Fruit fly (Drosophila melanogaster) whole organism, prepupa: ENCODE measurements around the gene HINT1.
A peak's percentile ranks its signal among the peaks of the same experiment; 100 is the strongest.

Experiments used
- CG10631 ChIP-seq: fragments of 200-800 bp; sonication (Bioruptor generic); optimal IDR thresholded peaks from 2 replicates; lab custom pipeline; 2016; ENCODE audit warnings: missing biosample characterization, missing genetic modification characterization
- CG10669 ChIP-seq: fragments of 200-800 bp; sonication (Bioruptor generic); optimal IDR thresholded peaks from 3 replicates; lab custom pipeline; 2018; ENCODE audit warnings: missing biosample characterization, mild to moderate bottlenecking, missing genetic modification characterization, moderate library complexity
- CG11294 ChIP-seq: fragments of 200-800 bp; sonication (Bioruptor generic); IDR thresholded peaks from 2 replicates; pipeline ENCODE4 v1.3.6; 2022; ENCODE audit warnings: missing biosample characterization, missing genetic modification characterization
- CG11902 ChIP-seq: fragments of 200-800 bp; sonication (Bioruptor generic); optimal IDR thresholded peaks from 3 replicates; lab custom pipeline; 2016; ENCODE audit warnings: missing biosample characterization, missing genetic modification characterization
- CG15336 ChIP-seq: fragments of 200-800 bp; sonication (Bioruptor generic); IDR thresholded peaks from 2 replicates; pipeline ENCODE4 v1.3.6; 2022; ENCODE audit warnings: missing biosample characterization, missing genetic modification characterization
- CG1621 ChIP-seq: fragments of 200-800 bp; sonication (Bioruptor generic); optimal IDR thresholded peaks from 3 replicates; lab custom pipeline; 2018; ENCODE audit warnings: missing biosample characterization, mild to moderate bottlenecking, missing genetic modification characterization
- CG16779 ChIP-seq: fragments of 200-800 bp; sonication (Bioruptor generic); optimal IDR thresholded peaks from 3 replicates; lab custom pipeline; 2017; ENCODE audit warnings: missing biosample characterization, mild to moderate bottlenecking, missing genetic modification characterization
- CG3032 ChIP-seq: fragments of 200-800 bp; optimal IDR thresholded peaks from 2 replicates; lab custom pipeline; 2019; ENCODE audit warnings: missing biosample characterization, mild to moderate bottlenecking, missing genetic modification characterization, moderate library complexity
- CG31627 ChIP-seq: fragments of 200-800 bp; sonication (Bioruptor generic); optimal IDR thresholded peaks from 3 replicates; lab custom pipeline; 2016; ENCODE audit warnings: missing biosample characterization, missing genetic modification characterization
- CG32006 ChIP-seq: fragments of 200-800 bp; sonication (Bioruptor generic); optimal IDR thresholded peaks from 3 replicates; lab custom pipeline; 2017; ENCODE audit warnings: missing biosample characterization, mild to moderate bottlenecking, missing genetic modification characterization
- CG34406 ChIP-seq: fragments of 200-800 bp; sonication (Bioruptor generic); optimal IDR thresholded peaks from 3 replicates; lab custom pipeline; 2016; ENCODE audit warnings: missing biosample characterization, missing genetic modification characterization
- CG3919 ChIP-seq: fragments of 200-800 bp; sonication (Bioruptor generic); optimal IDR thresholded peaks from 3 replicates; lab custom pipeline; 2016; ENCODE audit warnings: missing biosample characterization, missing genetic modification characterization
- CG6163 ChIP-seq: fragments of 200-800 bp; sonication (Bioruptor generic); IDR thresholded peaks from 3 replicates; pipeline ENCODE4 v1.3.6; 2022; ENCODE audit warnings: missing biosample characterization, missing genetic modification characterization
- CG6276 ChIP-seq: fragments of 200-800 bp; sonication (Bioruptor generic); optimal IDR thresholded peaks from 2 replicates; lab custom pipeline; 2017; ENCODE audit warnings: missing biosample characterization, mild to moderate bottlenecking, missing genetic modification characterization
- CG6792 ChIP-seq: fragments of 200-800 bp; sonication (Bioruptor generic); optimal IDR thresholded peaks from 3 replicates; lab custom pipeline; 2016; ENCODE audit warnings: missing biosample characterization, missing genetic modification characterization
- CG6854 ChIP-seq: fragments of 200-800 bp; sonication (Bioruptor generic); optimal IDR thresholded peaks from 2 replicates; lab custom pipeline; 2017; ENCODE audit warnings: missing biosample characterization, mild to moderate bottlenecking, missing genetic modification characterization
- CG7368 ChIP-seq: fragments of 200-800 bp; sonication (Bioruptor generic); optimal IDR thresholded peaks from 3 replicates; lab custom pipeline; 2016; ENCODE audit warnings: missing biosample characterization, missing genetic modification characterization
- CG8119 ChIP-seq: fragments of 200-800 bp; sonication (Bioruptor generic); IDR thresholded peaks from 3 replicates; pipeline ENCODE4 v1.3.6; 2022; ENCODE audit warnings: missing biosample characterization, missing genetic modification characterization
- CG8319 ChIP-seq: fragments of 200-800 bp; sonication (Bioruptor generic); optimal IDR thresholded peaks from 3 replicates; lab custom pipeline; 2016; ENCODE audit warnings: missing biosample characterization, missing genetic modification characterization
- CG8632 ChIP-seq: fragments of 200-800 bp; sonication (Bioruptor generic); optimal IDR thresholded peaks from 3 replicates; lab custom pipeline; 2016; ENCODE audit warnings: missing biosample characterization, missing genetic modification characterization
- CG9139 ChIP-seq: fragments of 200-800 bp; sonication (Bioruptor generic); optimal IDR thresholded peaks from 3 replicates; lab custom pipeline; 2017; ENCODE audit warnings: missing biosample characterization, mild to moderate bottlenecking, missing genetic modification characterization
- Eip75B ChIP-seq: fragments of 200-800 bp; sonication (Bioruptor generic); optimal IDR thresholded peaks from 3 replicates; lab custom pipeline; 2016; ENCODE audit warnings: missing biosample characterization, missing genetic modification characterization
- Eip93F ChIP-seq: fragments of 200-800 bp; sonication (Bioruptor generic); optimal IDR thresholded peaks from 2 replicates; lab custom pipeline; 2016; ENCODE audit warnings: missing biosample characterization, mild to moderate bottlenecking, missing genetic modification characterization
- Ets96B ChIP-seq: fragments of 200-800 bp; optimal IDR thresholded peaks from 2 replicates; lab custom pipeline; 2019; ENCODE audit warnings: missing biosample characterization, mild to moderate bottlenecking, missing genetic modification characterization, moderate library complexity
- Hr38 ChIP-seq: sonication (Bioruptor generic); optimal IDR thresholded peaks from 2 replicates; lab custom pipeline; 2016; ENCODE audit warnings: missing biosample characterization, missing genetic modification characterization
- Hr4 ChIP-seq: fragments of 200-800 bp; sonication (Bioruptor generic); optimal IDR thresholded peaks from 3 replicates; lab custom pipeline; 2016; ENCODE audit warnings: missing biosample characterization, missing genetic modification characterization
- Lpt ChIP-seq: fragments of 200-800 bp; sonication (Bioruptor generic); optimal IDR thresholded peaks from 3 replicates; lab custom pipeline; 2016; ENCODE audit warnings: missing biosample characterization, missing genetic modification characterization
- OdsH ChIP-seq: fragments of 200-800 bp; sonication (Bioruptor generic); optimal IDR thresholded peaks from 3 replicates; lab custom pipeline; 2016; ENCODE audit warnings: missing biosample characterization, missing genetic modification characterization
- Smox ChIP-seq: fragments of 200-800 bp; sonication (Bioruptor generic); optimal IDR thresholded peaks from 3 replicates; lab custom pipeline; 2016; ENCODE audit warnings: missing biosample characterization, missing genetic modification characterization
- Sox102F ChIP-seq: fragments of 200-800 bp; sonication (Bioruptor generic); optimal IDR thresholded peaks from 2 replicates; lab custom pipeline; 2016; ENCODE audit warnings: missing biosample characterization, mild to moderate bottlenecking, missing genetic modification characterization
- Sox14 ChIP-seq: fragments of 200-800 bp; sonication (Bioruptor generic); optimal IDR thresholded peaks from 3 replicates; lab custom pipeline; 2016; ENCODE audit warnings: missing biosample characterization, missing genetic modification characterization
- Sox15 ChIP-seq: fragments of 200-800 bp; sonication (Bioruptor generic); optimal IDR thresholded peaks from 3 replicates; lab custom pipeline; 2016; ENCODE audit warnings: missing biosample characterization, missing genetic modification characterization
- achi ChIP-seq: fragments of 200-800 bp; sonication (Bioruptor generic); optimal IDR thresholded peaks from 3 replicates; lab custom pipeline; 2016; ENCODE audit warnings: missing biosample characterization, missing genetic modification characterization
- dac ChIP-seq: fragments of 200-800 bp; sonication (Bioruptor generic); optimal IDR thresholded peaks from 2 replicates; lab custom pipeline; 2017; ENCODE audit warnings: missing biosample characterization, mild to moderate bottlenecking, missing genetic modification characterization
- dsx ChIP-seq: fragments of 200-800 bp; optimal IDR thresholded peaks from 3 replicates; lab custom pipeline; 2019; ENCODE audit warnings: missing biosample characterization, mild to moderate bottlenecking, missing genetic modification characterization, moderate library complexity; ENCODE audit not compliant: poor library complexity, severe bottlenecking
- fd59A ChIP-seq: fragments of 200-800 bp; sonication (Bioruptor generic); optimal IDR thresholded peaks from 2 replicates; lab custom pipeline; 2017; ENCODE audit warnings: missing biosample characterization, mild to moderate bottlenecking, missing genetic modification characterization, missing genetic modification reagents
- fd85E ChIP-seq: fragments of 200-800 bp; sonication (Bioruptor generic); optimal IDR thresholded peaks from 3 replicates; lab custom pipeline; 2016; ENCODE audit warnings: missing biosample characterization, missing genetic modification characterization
- lz ChIP-seq: fragments of 200-800 bp; sonication (Bioruptor generic); optimal IDR thresholded peaks from 3 replicates; lab custom pipeline; 2016; ENCODE audit warnings: missing biosample characterization, missing genetic modification characterization
- net ChIP-seq: fragments of 200-800 bp; sonication (Bioruptor generic); optimal IDR thresholded peaks from 3 replicates; lab custom pipeline; 2016; ENCODE audit warnings: missing biosample characterization, missing genetic modification characterization
- pdm3 ChIP-seq: fragments of 200-800 bp; sonication (Bioruptor generic); optimal IDR thresholded peaks from 3 replicates; lab custom pipeline; 2016; ENCODE audit warnings: missing biosample characterization, missing genetic modification characterization
- spab ChIP-seq: fragments of 200-800 bp; sonication (Bioruptor generic); optimal IDR thresholded peaks from 2 replicates; lab custom pipeline; 2017; ENCODE audit warnings: missing biosample characterization, mild to moderate bottlenecking, missing genetic modification characterization, missing genetic modification reagents
- ss ChIP-seq, 2 experiments: fragments of 200-800 bp; sonication (Bioruptor generic); optimal IDR thresholded peaks; 2 replicates in 1 of 2; 3 replicates in 1 of 2; lab custom pipeline; 2017 to 2018; ENCODE audit warnings: mild to moderate bottlenecking in 2 of 2, missing biosample characterization in 2 of 2, missing genetic modification characterization in 2 of 2, moderate library complexity in 1 of 2
- svp ChIP-seq: fragments of 200-800 bp; sonication (Bioruptor generic); peaks from one replicate; lab custom pipeline; 2016; ENCODE audit warnings: missing biosample characterization, missing genetic modification characterization
- vri ChIP-seq: fragments of 200-800 bp; sonication (Bioruptor generic); optimal IDR thresholded peaks from 3 replicates; lab custom pipeline; 2016; ENCODE audit warnings: missing biosample characterization, mild to moderate bottlenecking, missing genetic modification characterization

The HINT1 gene

dm6 chr2L:2751904-2752459, 18.0 kb upstream of the HINT1 start, which contains the start of gene Bacc (continued):
- peak; percentile 98 for TF ChIP-seq pdm3 (GFP tag; lab: Kevin White, UChicago)
- TF ChIP-seq achi (GFP tag; lab: Kevin White, UChicago), result peak; percentile 97
- peak; percentile 98 for TF ChIP-seq OdsH (GFP tag; lab: Kevin White, UChicago)
- TF ChIP-seq Ets96B (tag; lab: Kevin White, UChicago), result peak; percentile 97
- no peak for TF ChIP-seq CG15336 (GFP tag; lab: Robert Waterston, UW)
- peak; percentile 98 for TF ChIP-seq CG8632
- peak; percentile 96 for TF ChIP-seq fd85E
- TF ChIP-seq dsx (GFP tag; lab: Kevin White, UChicago), result peak; percentile 91
- TF ChIP-seq spab, result peak; percentile 99
- peak; percentile 96 for TF ChIP-seq Sox15 (GFP tag; lab: Kevin White, UChicago)
- no peak for TF ChIP-seq CG6163
- TF ChIP-seq lz (GFP tag; lab: Kevin White, UChicago), result peak; percentile 98
- no peak for TF ChIP-seq CG8119 (GFP tag; lab: Robert Waterston, UW)
- TF ChIP-seq CG10669 (GFP tag; lab: Kevin White, UChicago), result peak; percentile 97
- peak; percentile 96 for TF ChIP-seq CG7368 (GFP tag; lab: Kevin White, UChicago)
- peak; percentile 99 for TF ChIP-seq fd59A
- peak; percentile 98 for TF ChIP-seq CG3032
- peak; percentile 99 for TF ChIP-seq Eip75B (GFP tag; lab: Kevin White, UChicago)
- peak; percentile 98 for TF ChIP-seq Hr4 (GFP tag; lab: Kevin White, UChicago)
- peak; percentile 98 for TF ChIP-seq CG3919
- peak; percentile 97 for TF ChIP-seq CG10631 (GFP tag; lab: Kevin White, UChicago)
- peak; percentile 93 for TF ChIP-seq Lpt (GFP tag; lab: Kevin White, UChicago)
- TF ChIP-seq CG31627 (GFP tag; lab: Kevin White, UChicago), result peak; percentile 97
- TF ChIP-seq CG9139, result peak; percentile 94
- TF ChIP-seq CG6792 (GFP tag; lab: Kevin White, UChicago), result peak; percentile 98
- peak; percentile 98 for TF ChIP-seq net
- TF ChIP-seq vri (GFP tag; lab: Kevin White, UChicago), result peak; percentile 93

DNA sequence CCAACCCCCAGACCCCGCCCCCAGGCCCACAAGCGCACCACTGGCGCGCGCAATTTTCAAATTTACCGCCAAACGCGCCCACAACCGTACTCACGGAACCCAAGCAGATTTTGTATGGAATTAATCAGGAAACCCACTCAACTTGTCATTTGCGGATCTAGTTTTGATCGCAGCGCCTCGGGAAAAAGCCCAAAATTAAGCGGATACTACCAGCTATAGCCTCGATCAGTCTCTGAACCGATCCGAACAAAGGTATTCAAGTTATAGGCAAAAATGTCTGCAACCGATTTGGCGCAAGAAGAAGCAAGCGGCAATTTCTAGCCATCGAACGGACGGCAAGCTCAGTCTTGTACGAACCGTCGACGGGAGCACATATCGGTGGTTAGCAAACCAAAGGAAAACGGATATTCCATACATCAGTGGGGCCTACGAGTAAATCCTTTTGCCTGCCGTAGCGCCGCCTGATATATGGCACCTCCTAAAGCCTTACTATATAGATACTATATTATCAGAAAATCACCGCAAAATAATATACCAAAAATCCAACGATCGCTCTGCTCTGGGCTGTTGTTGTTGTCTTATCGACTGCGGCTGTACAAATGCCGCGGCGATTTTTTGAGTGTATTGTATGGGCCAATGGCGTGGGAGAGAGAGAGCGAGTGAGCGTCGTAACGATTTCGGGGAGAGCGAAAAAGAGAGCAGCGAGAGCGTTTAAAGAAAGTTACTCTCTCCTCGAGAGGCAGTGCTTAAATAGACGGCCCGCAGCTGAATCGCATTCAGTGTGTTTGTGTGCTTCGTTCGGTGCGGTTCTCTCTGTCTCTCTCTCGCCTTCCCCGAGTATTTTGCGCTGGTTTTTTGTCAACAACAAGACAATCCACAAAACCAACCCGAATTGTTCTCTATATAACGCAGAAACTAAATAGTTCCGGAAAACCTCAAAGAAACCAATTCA, 17.2 kb upstream of the HINT1 start, which contains the start of gene Pgk:
Pgk (minus strand) TSS at position 609 of the 952 bp plus-strand sequence.
- no peak for TF ChIP-seq CG11294
- peak; percentile 71 for TF ChIP-seq Sox14 (GFP tag; lab: Kevin White, UChicago)
- TF ChIP-seq CG7368 (GFP tag; lab: Kevin White, UChicago), result peak; percentile 21
- TF ChIP-seq net, result peak; percentile 49
- peak; percentile 29 for TF ChIP-seq CG34406
- TF ChIP-seq CG6276 (GFP tag; lab: Kevin White, UChicago), result peak; percentile 75
- TF ChIP-seq CG9139, result peak; percentile 78
- TF ChIP-seq dsx (GFP tag; lab: Kevin White, UChicago), result peak; percentile 34
- TF ChIP-seq Ets96B (tag; lab: Kevin White, UChicago), result peak; percentile 24
- TF ChIP-seq svp (GFP tag; lab: Kevin White, UChicago), result peak; percentile 92
- TF ChIP-seq CG1621 (tag; lab: Kevin White, UChicago), result peak; percentile 61
- TF ChIP-seq Eip93F (GFP tag; lab: Kevin White, UChicago), result peak; percentile 67
- peak; percentile 18 for TF ChIP-seq CG8319
- peak; percentile 46 for TF ChIP-seq dac (GFP tag; lab: Kevin White, UChicago)
- TF ChIP-seq CG15336 (GFP tag; lab: Robert Waterston, UW), result no peak
- peak; percentile 47 for TF ChIP-seq CG8632
- TF ChIP-seq vri (GFP tag; lab: Kevin White, UChicago), result peak; percentile 85
- no peak for TF ChIP-seq Hr38 (GFP tag; lab: Kevin White, UChicago)
- TF ChIP-seq CG10631 (GFP tag; lab: Kevin White, UChicago), result peak; percentile 38
- peak; percentile 80 for TF ChIP-seq Sox102F (GFP tag; lab: Kevin White, UChicago)
- TF ChIP-seq CG11902 (GFP tag; lab: Kevin White, UChicago), result no peak
- peak; percentile 93 for TF ChIP-seq CG6854 (GFP tag; lab: Kevin White, UChicago)
- TF ChIP-seq Lpt (GFP tag; lab: Kevin White, UChicago), result peak; percentile 82
- TF ChIP-seq CG10669 (GFP tag; lab: Kevin White, UChicago), result peak; percentile 41
- TF ChIP-seq ss (GFP tag; optimal IDR thresholded peaks at IDR 0.05; lab: Kevin White, UChicago), result peak; percentile 67 to 70
- no peak for TF ChIP-seq OdsH (GFP tag; lab: Kevin White, UChicago)
- TF ChIP-seq fd85E, result peak; percentile 66
- TF ChIP-seq lz (GFP tag; lab: Kevin White, UChicago), result peak; percentile 38
- peak; percentile 72 for TF ChIP-seq Smox (GFP tag; lab: Kevin White, UChicago)
- TF ChIP-seq spab, result peak; percentile 41
- TF ChIP-seq Eip75B (GFP tag; lab: Kevin White, UChicago), result peak; percentile 76
- peak; percentile 32 for TF ChIP-seq CG3919
- TF ChIP-seq CG16779 (tag; lab: Kevin White, UChicago), result peak; percentile 69
- peak; percentile 44 for TF ChIP-seq CG6792 (GFP tag; lab: Kevin White, UChicago)
- TF ChIP-seq CG32006 (GFP tag; lab: Kevin White, UChicago), result peak; percentile 48
